Worm (Caenorhabditis elegans): Measurements from ENCODE around the gene K07F5.15.

- TF ChIP-seq let-526 (GFP tag; IDR thresholded peaks at IDR 0.05) (no peak), ets-4 (GFP tag; optimal IDR thresholded peaks at IDR 0.05) (no peak), lin-26 (GFP tag; IDR thresholded peaks at IDR 0.05) (no peak), unc-62 (GFP tag; optimal IDR thresholded peaks at IDR 0.05) (no peak), hrde-1 (tag; optimal IDR thresholded peaks at IDR 0.05; ENCODE audit: borderline replicate concordance) (no peak), hsf-1 (GFP tag; IDR thresholded peaks at IDR 0.05) (no peak), pha-4 (tag; optimal IDR thresholded peaks at IDR 0.05) (no peak), ztf-6 (GFP tag; IDR thresholded peaks at IDR 0.05) (no peak), ama-1 (optimal IDR thresholded peaks at IDR 0.05) (no peak), ama-1 (GFP tag; optimal IDR thresholded peaks at IDR 0.05) (no peak), lin-54 (GFP tag; optimal IDR thresholded peaks at IDR 0.05) (no peak), him-1 (tag; optimal IDR thresholded peaks at IDR 0.05) (no peak)
These were observed 18.3 kb upstream of the K07F5.15 start, which contains the start of gene K07F5.6 for ce11 chrIV:9846574-9846973.
